Fruit fly (Drosophila melanogaster): ENCODE data around the gene CG31279.

Gene CG31279

DNA sequence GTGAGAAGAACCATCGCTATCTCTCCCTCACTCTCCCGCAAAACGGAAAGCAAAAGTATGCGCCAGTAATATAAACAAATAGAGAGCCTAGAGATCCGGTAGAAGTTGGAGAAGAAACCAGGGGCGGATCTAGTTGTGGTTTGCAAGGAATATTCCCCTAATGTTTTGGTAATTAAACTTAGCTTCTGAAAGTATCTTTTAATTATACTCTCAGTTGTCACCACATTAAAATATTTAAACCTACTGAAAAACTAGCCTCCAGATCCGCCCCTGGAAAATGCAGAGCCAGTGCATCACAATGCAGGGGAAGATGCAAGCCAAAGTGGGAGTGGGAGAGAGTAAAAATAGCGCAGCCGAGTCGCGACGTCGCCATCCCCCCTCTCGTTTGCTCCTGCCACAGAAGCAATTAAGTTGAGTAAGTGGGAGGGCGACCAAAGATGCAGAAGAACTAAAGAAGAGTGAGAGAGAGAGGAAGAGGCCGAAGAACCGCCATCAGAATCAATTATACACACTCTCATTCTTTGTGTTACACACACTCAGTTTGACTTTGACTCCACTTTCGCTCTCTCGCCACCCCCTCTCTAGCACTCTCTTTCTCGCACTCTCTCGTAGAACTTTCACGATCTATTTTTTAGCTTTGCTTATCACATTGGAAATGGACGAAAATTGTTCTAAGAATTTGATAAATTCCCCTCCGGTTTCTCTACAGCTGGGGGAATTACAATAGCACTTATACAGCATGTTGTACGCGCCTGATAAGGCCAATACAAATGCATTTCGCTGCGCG is 18.9 kb downstream of the CG31279 start:
- TF ChIP-seq CG8301 (tag; optimal IDR thresholded peaks at IDR 0.05): peak; percentile 98
- peak; percentile 89 for TF ChIP-seq Snoo (tag; optimal IDR thresholded peaks at IDR 0.05)
- TF ChIP-seq CG14655 (GFP tag; optimal IDR thresholded peaks at IDR 0.05): peak; percentile 99
- peak; percentile 99 for TF ChIP-seq fd96Ca (GFP tag; IDR thresholded peaks at IDR 0.05)
- TF ChIP-seq Ets98B (GFP tag; IDR thresholded peaks at IDR 0.05): peak; percentile 99
- peak; percentile 99 for TF ChIP-seq CG17806 (tag; optimal IDR thresholded peaks at IDR 0.05)
- peak; percentile 94 for TF ChIP-seq D1 (tag; optimal IDR thresholded peaks at IDR 0.05)
- peak; percentile 99 for TF ChIP-seq CG8159 (tag; optimal IDR thresholded peaks at IDR 0.05)
- peak; percentile 98 for TF ChIP-seq CG32121 (GFP tag; IDR thresholded peaks at IDR 0.05)
- peak; percentile 99 for TF ChIP-seq CG15710 (tag; optimal IDR thresholded peaks at IDR 0.05)
- TF ChIP-seq EcR (GFP tag; optimal IDR thresholded peaks at IDR 0.05): peak; percentile 77
- peak; percentile 95 for TF ChIP-seq Pif1B (GFP tag; optimal IDR thresholded peaks at IDR 0.05)
- peak; percentile 97 for TF ChIP-seq CG10348 (GFP tag; IDR thresholded peaks at IDR 0.05)
- peak; percentile 98 for TF ChIP-seq CG12605 (GFP tag; IDR thresholded peaks at IDR 0.05)
- TF ChIP-seq gl (tag; optimal IDR thresholded peaks at IDR 0.05): peak; percentile 95
- peak; percentile 99 for TF ChIP-seq CG34367 (tag; optimal IDR thresholded peaks at IDR 0.05)
- TF ChIP-seq CG9948 (tag; optimal IDR thresholded peaks at IDR 0.05): peak; percentile 99
- TF ChIP-seq CG13204 (GFP tag; optimal IDR thresholded peaks at IDR 0.05): peak; percentile 97
- TF ChIP-seq rn (GFP tag; IDR thresholded peaks at IDR 0.05): peak; percentile 99
- peak; percentile 99 for TF ChIP-seq CG4496 (GFP tag; IDR thresholded peaks at IDR 0.05)
- TF ChIP-seq Pif1A (GFP tag; optimal IDR thresholded peaks at IDR 0.05): peak; percentile 99

DNA sequence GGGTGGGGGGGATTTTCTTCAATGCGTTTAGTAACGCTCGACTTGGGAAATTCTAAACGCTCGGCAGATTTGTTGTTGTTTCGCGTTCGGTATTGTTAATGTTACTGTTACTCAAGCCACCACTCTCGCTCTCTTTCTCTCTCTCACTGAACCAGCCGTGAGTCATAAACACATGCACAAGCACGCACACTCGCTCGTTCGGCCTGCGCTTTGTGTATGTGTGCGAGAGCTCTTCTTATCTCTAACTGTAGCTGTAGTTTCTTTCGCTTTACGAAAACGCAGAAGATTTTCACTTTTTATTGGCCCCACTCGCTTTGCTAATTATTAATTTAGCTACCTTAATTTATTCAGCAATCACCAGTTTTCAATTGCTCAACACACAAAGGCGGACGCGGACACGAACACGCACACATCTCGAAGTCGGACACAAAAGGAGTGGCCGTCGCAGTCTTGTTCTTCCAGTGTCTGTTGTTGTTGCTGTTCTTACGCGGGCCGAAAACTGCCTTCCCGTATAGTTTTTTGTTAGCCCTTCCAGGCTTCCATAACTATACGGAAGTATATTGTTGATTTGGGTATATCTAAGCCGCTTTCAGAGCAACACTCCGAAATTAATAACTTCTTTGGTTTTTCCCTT is 22.6 kb downstream of the CG31279 start:
- TF ChIP-seq EcR (GFP tag; optimal IDR thresholded peaks at IDR 0.05) (peak; percentile 32), CG32121 (GFP tag; IDR thresholded peaks at IDR 0.05) (no peak), rn (GFP tag; IDR thresholded peaks at IDR 0.05) (no peak), fd96Ca (GFP tag; IDR thresholded peaks at IDR 0.05) (no peak), CG4496 (GFP tag; IDR thresholded peaks at IDR 0.05) (peak; percentile 22; the same call in 1 of the 3 replicates), Pif1B (GFP tag; optimal IDR thresholded peaks at IDR 0.05) (no peak), gl (tag; optimal IDR thresholded peaks at IDR 0.05) (no peak), Snoo (tag; optimal IDR thresholded peaks at IDR 0.05) (no peak), CG12605 (GFP tag; IDR thresholded peaks at IDR 0.05) (no peak), CG15710 (tag; optimal IDR thresholded peaks at IDR 0.05) (no peak)

DNA sequence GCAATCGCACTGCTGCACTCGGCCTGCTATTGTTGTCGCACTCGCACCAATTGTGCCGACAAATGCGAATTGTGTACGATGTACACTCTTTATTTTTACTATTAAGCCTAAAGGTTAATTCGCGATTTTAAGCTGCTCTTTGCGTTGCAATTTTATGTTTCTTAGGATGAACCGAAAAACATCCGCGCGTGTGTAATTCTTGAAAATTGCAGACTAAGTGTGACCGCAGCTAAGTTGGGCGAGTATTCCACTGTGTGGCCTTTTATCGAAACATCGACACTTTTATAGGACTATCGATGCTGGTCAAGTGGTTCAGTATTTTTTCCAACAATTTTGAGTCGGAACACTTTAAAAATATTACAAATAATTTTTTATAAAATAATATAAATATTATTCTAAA is 23.1 kb downstream of the CG31279 start, which contains the start of gene Pak3:
Gene Pak3 (minus strand): TSS at position 225 of the 400 bp plus-strand sequence.
- TF ChIP-seq Pif1B (GFP tag; optimal IDR thresholded peaks at IDR 0.05) (no peak), CG4496 (GFP tag; IDR thresholded peaks at IDR 0.05) (0 out of 3 replicates have a peak, but pooled peaks have one; percentile 10), CG9948 (tag; optimal IDR thresholded peaks at IDR 0.05) (no peak), CG14655 (GFP tag; optimal IDR thresholded peaks at IDR 0.05) (no peak)

DNA sequence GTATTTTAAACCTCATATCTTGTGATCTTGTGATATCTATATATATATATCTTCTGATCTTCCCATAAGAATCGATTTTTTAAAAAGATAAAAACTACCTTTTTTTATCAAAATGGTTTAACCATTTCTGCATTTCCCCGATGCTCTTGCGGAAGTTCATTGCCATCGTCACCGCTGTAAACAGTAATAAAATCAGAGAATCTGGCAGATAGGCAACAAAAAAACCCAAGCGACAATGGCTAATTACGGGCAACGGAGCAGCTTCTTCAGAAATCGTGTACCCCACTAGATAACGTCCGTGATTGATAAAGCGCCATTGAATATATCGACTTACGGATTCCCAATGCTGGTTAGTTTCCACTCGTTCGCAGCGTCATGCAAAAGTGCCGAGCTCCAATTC is 23.7 kb downstream of the CG31279 start, which contains the start of gene CG10405:
Gene CG10405 (plus strand): TSS at position 301 of the 400 bp plus-strand sequence.
- TF ChIP-seq Snoo (tag; optimal IDR thresholded peaks at IDR 0.05) (no peak), CG4496 (GFP tag; IDR thresholded peaks at IDR 0.05) (no peak), Ets98B (GFP tag; IDR thresholded peaks at IDR 0.05) (no peak), EcR (GFP tag; optimal IDR thresholded peaks at IDR 0.05) (no peak), Pif1B (GFP tag; optimal IDR thresholded peaks at IDR 0.05) (no peak), CG12605 (GFP tag; IDR thresholded peaks at IDR 0.05) (no peak), CG15710 (tag; optimal IDR thresholded peaks at IDR 0.05) (no peak), CG10348 (GFP tag; IDR thresholded peaks at IDR 0.05) (no peak), CG17806 (tag; optimal IDR thresholded peaks at IDR 0.05) (no peak), gl (tag; optimal IDR thresholded peaks at IDR 0.05) (no peak), CG32121 (GFP tag; IDR thresholded peaks at IDR 0.05) (no peak)

DNA sequence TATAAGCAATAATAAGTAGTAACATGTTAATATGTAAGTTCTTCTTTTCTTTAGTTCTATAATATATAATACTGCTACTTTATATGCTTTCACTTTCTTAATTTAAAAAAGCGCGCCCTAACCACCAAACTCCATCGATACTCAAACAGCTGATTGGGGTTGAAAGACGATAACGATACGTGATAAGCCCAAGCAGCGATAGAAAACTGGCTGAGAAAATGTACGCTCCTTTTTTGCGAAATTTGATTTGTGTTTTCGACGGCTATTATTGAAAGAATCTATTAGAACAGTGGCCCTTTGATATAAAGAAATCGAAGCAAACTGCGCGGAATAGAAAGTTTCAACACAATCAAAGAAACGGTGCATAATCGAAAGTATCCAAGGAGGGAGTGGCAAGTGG is 25.4 kb downstream of the CG31279 start, which contains the start of gene CG14883:
Gene CG14883 (plus strand): TSS at position 178 of the 400 bp plus-strand sequence.
- TF ChIP-seq CG8159 (tag; optimal IDR thresholded peaks at IDR 0.05): no peak
- TF ChIP-seq CG34367 (tag; optimal IDR thresholded peaks at IDR 0.05): no peak
- TF ChIP-seq Pif1A (GFP tag; optimal IDR thresholded peaks at IDR 0.05): no peak
- TF ChIP-seq Ets98B (GFP tag; IDR thresholded peaks at IDR 0.05): no peak
- TF ChIP-seq CG4496 (GFP tag; IDR thresholded peaks at IDR 0.05): no peak
- TF ChIP-seq CG8301 (tag; optimal IDR thresholded peaks at IDR 0.05): no peak
- no peak for TF ChIP-seq CG15710 (tag; optimal IDR thresholded peaks at IDR 0.05)
- no peak for TF ChIP-seq CG17806 (tag; optimal IDR thresholded peaks at IDR 0.05)
- TF ChIP-seq CG12605 (GFP tag; IDR thresholded peaks at IDR 0.05): no peak
- TF ChIP-seq CG14655 (GFP tag; optimal IDR thresholded peaks at IDR 0.05): no peak
- no peak for TF ChIP-seq Snoo (tag; optimal IDR thresholded peaks at IDR 0.05)
- TF ChIP-seq CG9948 (tag; optimal IDR thresholded peaks at IDR 0.05): no peak
- no peak for TF ChIP-seq CG10348 (GFP tag; IDR thresholded peaks at IDR 0.05)
- TF ChIP-seq rn (GFP tag; IDR thresholded peaks at IDR 0.05): no peak
- TF ChIP-seq gl (tag; optimal IDR thresholded peaks at IDR 0.05): no peak
- TF ChIP-seq Pif1B (GFP tag; optimal IDR thresholded peaks at IDR 0.05): no peak

DNA sequence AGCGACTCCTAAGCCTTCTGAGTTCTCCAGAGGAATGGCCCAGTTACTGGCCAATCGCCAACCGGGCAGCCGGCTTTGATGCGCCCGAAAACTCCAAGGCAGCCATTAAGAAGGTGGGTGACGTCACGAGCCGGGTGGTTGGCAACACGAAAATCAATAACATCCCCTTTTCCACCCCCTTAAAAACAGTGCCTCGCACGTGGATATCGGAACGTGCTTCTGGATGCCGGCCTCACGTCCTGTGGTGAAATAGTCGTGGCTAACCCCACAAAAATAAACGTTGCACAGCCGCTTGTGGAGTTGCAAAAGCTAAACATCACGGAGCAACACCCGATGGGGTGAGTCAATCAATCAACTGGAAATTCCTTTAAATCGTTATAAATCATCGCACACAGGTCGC is 26.1 kb downstream of the CG31279 start:
- TF ChIP-seq D1 (tag; optimal IDR thresholded peaks at IDR 0.05): no peak
- TF ChIP-seq CG14655 (GFP tag; optimal IDR thresholded peaks at IDR 0.05): no peak
- no peak for TF ChIP-seq CG12605 (GFP tag; IDR thresholded peaks at IDR 0.05)
- TF ChIP-seq fd96Ca (GFP tag; IDR thresholded peaks at IDR 0.05): no peak
